Fruit fly (Drosophila melanogaster): ENCODE results near the gene psd.

DNA sequence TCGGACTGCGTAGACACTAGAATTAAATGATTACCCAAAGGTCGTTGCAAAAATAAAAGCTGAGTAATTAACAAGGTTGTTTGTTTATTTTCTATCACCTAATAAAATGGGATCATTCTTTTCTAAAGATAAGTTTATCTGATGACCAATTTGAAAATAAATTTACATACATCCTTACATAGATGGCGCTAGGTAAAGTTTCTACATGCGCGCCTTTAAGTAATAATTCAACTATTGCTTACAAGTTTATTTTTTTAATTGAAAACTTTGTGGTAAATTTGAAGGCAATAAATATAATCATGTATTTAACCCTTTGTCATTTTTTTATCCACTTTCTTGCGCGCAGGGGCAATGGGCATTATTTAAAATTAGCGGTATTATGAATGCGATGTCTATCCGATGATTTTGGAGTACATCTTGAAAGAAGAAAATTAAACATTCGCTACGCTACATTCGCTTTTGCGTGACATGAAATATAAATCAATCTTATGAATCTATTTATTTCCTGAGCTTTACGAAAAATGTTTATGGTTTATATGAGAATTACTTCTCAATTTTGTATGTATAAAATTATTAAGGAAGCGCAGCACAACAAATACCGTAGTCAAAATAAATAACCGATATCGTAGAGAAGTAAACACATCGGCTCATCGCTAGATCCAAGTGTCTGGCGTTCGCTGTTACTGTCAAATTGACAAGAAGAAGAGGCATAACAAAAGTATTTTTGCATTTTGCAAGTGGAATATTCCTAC lies 15.8 kb downstream of the psd start, which contains the start of gene CG9044:
- TF ChIP-seq bab2 (GFP tag; optimal IDR thresholded peaks at IDR 0.05) (peak; percentile 67), pzg (GFP tag; optimal IDR thresholded peaks at IDR 0.05) (peak; percentile 69), gsb (GFP tag; IDR thresholded peaks at IDR 0.05) (no peak), CG34376 (GFP tag; optimal IDR thresholded peaks at IDR 0.05) (no peak), CG11085 (GFP tag; IDR thresholded peaks at IDR 0.05) (no peak), Sox102F (GFP tag; optimal IDR thresholded peaks at IDR 0.05) (no peak), CG10147 (GFP tag; optimal IDR thresholded peaks at IDR 0.05) (no peak)

Measured in whole organism, embryonic.